Worm (Caenorhabditis elegans) whole organism, midembryonic: ENCODE measurements around the gene T11B7.1.

ENCODE experiments used
- T22C8.4 ChIP-seq: fragments of 200-800 bp; sonication (Bioruptor generic); IDR thresholded peaks from 2 replicates; pipeline ENCODE4 v1.3.6; 2022; ENCODE audit warnings: missing genetic modification characterization, missing compliant biosample characterization
- cog-1 ChIP-seq: sonication (generic microtip); optimal IDR thresholded peaks from 2 replicates; lab custom pipeline; 2016; ENCODE audit warnings: missing genetic modification characterization, missing compliant biosample characterization
- flt-1 ChIP-seq: fragments of 200-800 bp; sonication (Bioruptor generic); IDR thresholded peaks from 2 replicates; pipeline ENCODE4 v1.3.6; 2022; ENCODE audit warnings: missing genetic modification characterization, missing compliant biosample characterization
- klf-2 ChIP-seq: fragments of 200-800 bp; sonication (Bioruptor generic); conservative IDR thresholded peaks from 2 replicates; pipeline ENCODE4 v1.3.6; 2022; ENCODE audit warnings: missing genetic modification reagents, missing genetic modification characterization, missing compliant biosample characterization
- med-1 ChIP-seq: sonication (generic microtip); optimal IDR thresholded peaks from 2 replicates; lab custom pipeline; 2017; ENCODE audit warnings: missing genetic modification characterization, mild to moderate bottlenecking, missing compliant biosample characterization, antibody characterized with exemption, missing genetic modification reagents; ENCODE audit not compliant: insufficient read depth
- ref-1 ChIP-seq: fragments of 200-800 bp; sonication (Bioruptor generic); conservative IDR thresholded peaks from 2 replicates; pipeline ENCODE4 v1.3.6; 2022; ENCODE audit warnings: missing genetic modification reagents, missing genetic modification characterization, missing compliant biosample characterization
- tab-1 ChIP-seq: fragments of 200-800 bp; sonication (Bioruptor generic); IDR thresholded peaks from 2 replicates; pipeline ENCODE4 v1.3.6; 2022; ENCODE audit warnings: missing genetic modification characterization, missing compliant biosample characterization
- ztf-23 ChIP-seq: fragments of 200-800 bp; sonication (Bioruptor generic); IDR thresholded peaks from 2 replicates; pipeline ENCODE4 v1.3.6; 2022; ENCODE audit warnings: missing genetic modification reagents, missing genetic modification characterization, missing compliant biosample characterization
- ztf-29 ChIP-seq: fragments of 200-800 bp; sonication (Bioruptor generic); IDR thresholded peaks from 2 replicates; pipeline ENCODE4 v1.3.6; 2022; ENCODE audit warnings: missing genetic modification reagents, missing genetic modification characterization, missing compliant biosample characterization

T11B7.1 gene

ce11 chrIV:8840161-8840765 is at the start of gene T11B7.1, which contains the start of gene T28C6.11:
T11B7.1 (plus strand) TSS chrIV:8840715.
T28C6.11 (minus strand) TSS chrIV:8840261.
- TF ChIP-seq cog-1 (tag; lab: Kevin White, UChicago) (no peak), klf-2 (GFP tag; lab: Robert Waterston, UW) (no peak), ztf-29 (no peak), T22C8.4 (GFP tag; lab: Robert Waterston, UW) (no peak), flt-1 (no peak), med-1 (GFP tag; lab: Kevin White, UChicago) (no peak), tab-1 (no peak), ref-1 (no peak), ztf-23 (GFP tag; lab: Robert Waterston, UW) (no peak)

- TF ChIP-seq klf-2 (GFP tag; lab: Robert Waterston, UW) (no peak), ztf-29 (no peak), tab-1 (no peak), ref-1 (no peak), ztf-23 (GFP tag; lab: Robert Waterston, UW) (no peak), flt-1 (no peak), cog-1 (tag; lab: Kevin White, UChicago) (no peak), T22C8.4 (GFP tag; lab: Robert Waterston, UW) (no peak), med-1 (GFP tag; lab: Kevin White, UChicago) (no peak)
These were observed 47.7 kb upstream of the T11B7.1 start, which contains the start of gene C33D9.3 for ce11 chrIV:8792808-8793207. C33D9.3 (minus strand) TSS chrIV:8792908.

- TF ChIP-seq med-1 (GFP tag; lab: Kevin White, UChicago) (no peak), T22C8.4 (GFP tag; lab: Robert Waterston, UW) (no peak), ztf-29 (no peak), ztf-23 (GFP tag; lab: Robert Waterston, UW) (no peak), klf-2 (GFP tag; lab: Robert Waterston, UW) (no peak), cog-1 (tag; lab: Kevin White, UChicago) (no peak), tab-1 (no peak), ref-1 (no peak), flt-1 (no peak)
These were observed 47.3 kb upstream of the T11B7.1 start for ce11 chrIV:8793223-8793622.

ce11 chrIV:8794895-8795665 is 45.4 kb upstream of the T11B7.1 start:
- TF ChIP-seq tab-1, result no peak
- TF ChIP-seq med-1 (GFP tag; lab: Kevin White, UChicago), result no peak

ce11 chrIV:8796246-8796645 is 44.3 kb upstream of the T11B7.1 start:
- TF ChIP-seq cog-1 (tag; lab: Kevin White, UChicago) (no peak), ref-1 (no peak), med-1 (GFP tag; lab: Kevin White, UChicago) (no peak)

- TF ChIP-seq klf-2 (GFP tag; lab: Robert Waterston, UW) (no peak), T22C8.4 (GFP tag; lab: Robert Waterston, UW) (no peak), flt-1 (no peak), ztf-23 (GFP tag; lab: Robert Waterston, UW) (no peak), ref-1 (no peak), cog-1 (tag; lab: Kevin White, UChicago) (no peak), med-1 (GFP tag; lab: Kevin White, UChicago) (no peak), ztf-29 (no peak), tab-1 (no peak)
These were observed 42.3 kb upstream of the T11B7.1 start, which contains the start of gene clec-182 for ce11 chrIV:8798255-8798654. clec-182 (minus strand) TSS chrIV:8798355.

ce11 chrIV:8807327-8807726 is 33.2 kb upstream of the T11B7.1 start:
- TF ChIP-seq cog-1 (tag; lab: Kevin White, UChicago) (no peak), klf-2 (GFP tag; lab: Robert Waterston, UW) (no peak), ztf-23 (GFP tag; lab: Robert Waterston, UW) (no peak), flt-1 (no peak), T22C8.4 (GFP tag; lab: Robert Waterston, UW) (no peak), tab-1 (no peak), med-1 (GFP tag; lab: Kevin White, UChicago) (no peak), ref-1 (no peak), ztf-29 (no peak)

ce11 chrIV:8813614-8814013 is 26.9 kb upstream of the T11B7.1 start, which contains the start of gene exc-5:
exc-5 (minus strand) TSS chrIV:8813670.
- TF ChIP-seq flt-1 (no peak), ztf-29 (no peak)

- TF ChIP-seq flt-1, result no peak
- no peak for TF ChIP-seq ztf-23 (GFP tag; lab: Robert Waterston, UW)
- no peak for TF ChIP-seq ref-1
- TF ChIP-seq klf-2 (GFP tag; lab: Robert Waterston, UW), result no peak
- TF ChIP-seq tab-1, result no peak
- no peak for TF ChIP-seq ztf-29
- no peak for TF ChIP-seq med-1 (GFP tag; lab: Kevin White, UChicago)
- TF ChIP-seq cog-1 (tag; lab: Kevin White, UChicago), result no peak
- TF ChIP-seq T22C8.4 (GFP tag; lab: Robert Waterston, UW), result no peak
These were observed 25.4 kb upstream of the T11B7.1 start for ce11 chrIV:8815162-8815561.

- TF ChIP-seq med-1 (GFP tag; lab: Kevin White, UChicago), result no peak
These were observed 24.5 kb upstream of the T11B7.1 start, which contains the start of gene grsp-2 for ce11 chrIV:8816029-8816428. grsp-2 (plus strand) TSS chrIV:8816329.
